Worm (Caenorhabditis elegans) whole organism, L1 larva: Measurements from ENCODE around the gene myrf-1.
A peak's percentile ranks its signal among the peaks of the same experiment; 100 is the strongest.

Source experiments
- C34B4.2 ChIP-seq: sonication (generic microtip); optimal IDR thresholded peaks from 2 replicates; lab custom pipeline; 2017; ENCODE audit warnings: mild to moderate bottlenecking, missing genetic modification characterization, missing compliant biosample characterization
- Y116A8C.19 ChIP-seq: sonication (generic microtip); optimal IDR thresholded peaks from 2 replicates; lab custom pipeline; 2016; ENCODE audit warnings: missing compliant biosample characterization, missing genetic modification characterization, borderline replicate concordance
- aha-1 ChIP-seq: fragments of 150-350 bp; optimal IDR thresholded peaks from 2 replicates; lab custom pipeline; 2014; ENCODE audit warnings: missing biosample characterization, missing genetic modification characterization
- blmp-1 ChIP-seq: fragments of 150-350 bp; optimal IDR thresholded peaks from 2 replicates; lab custom pipeline; 2014; ENCODE audit warnings: missing biosample characterization, missing genetic modification characterization
- ceh-63 ChIP-seq: fragments of 200-800 bp; sonication (Bioruptor generic); optimal IDR thresholded peaks from 2 replicates; lab custom pipeline; 2018; ENCODE audit warnings: mild to moderate bottlenecking, missing genetic modification characterization, missing compliant biosample characterization
- ceh-88 ChIP-seq: fragments of 200-800 bp; sonication (Bioruptor generic); IDR thresholded peaks from 2 replicates; pipeline ENCODE4 v1.3.6; 2022; ENCODE audit warnings: missing genetic modification characterization, missing compliant biosample characterization
- ceh-90 ChIP-seq: sonication (generic microtip); optimal IDR thresholded peaks from 2 replicates; lab custom pipeline; 2016; ENCODE audit warnings: missing genetic modification characterization, missing compliant biosample characterization
- efl-1 ChIP-seq, 4 experiments: fragments of 150-350 bp; optimal IDR thresholded peaks in 3 of 4; peaks in 1 of 4; 1 replicate in 1 of 4; 2 replicates in 3 of 4; lab custom pipeline; 2014; ENCODE audit warnings: missing biosample characterization in 2 of 4, missing genetic modification characterization in 2 of 4, missing genetic modification reagents in 2 of 4
- egl-13 ChIP-seq: sonication (generic microtip); optimal IDR thresholded peaks from 2 replicates; lab custom pipeline; 2016; ENCODE audit warnings: missing genotype, missing genetic modification reagents, missing genetic modification characterization, missing compliant biosample characterization
- egl-27 ChIP-seq, 2 experiments: fragments of 150-350 bp in 1 of 2; sonication (generic microtip); optimal IDR thresholded peaks; 3 replicates each; lab custom pipeline; 2017 to 2018; ENCODE audit warnings: missing biosample characterization in 2 of 2, missing genetic modification characterization in 2 of 2, missing genetic modification reagents in 2 of 2
- elt-2 ChIP-seq: sonication (generic microtip); optimal IDR thresholded peaks from 2 replicates; lab custom pipeline; 2016; ENCODE audit warnings: missing genetic modification characterization, mild to moderate bottlenecking, inconsistent platforms, missing compliant biosample characterization, missing genetic modification reagents
- elt-3 ChIP-seq, 6 experiments: fragments of 150-350 bp in 1 of 6; sonication (generic microtip); optimal IDR thresholded peaks; 2 replicates each; lab custom pipeline; 2017 to 2018; ENCODE audit warnings: missing biosample characterization in 6 of 6, missing genetic modification characterization in 6 of 6, inconsistent platforms in 1 of 6
- ets-5 ChIP-seq: fragments of 200-800 bp; sonication (Bioruptor generic); IDR thresholded peaks from 2 replicates; pipeline ENCODE4 v1.3.6; 2022; ENCODE audit warnings: missing genetic modification characterization, missing compliant biosample characterization
- fkh-4 ChIP-seq: sonication (generic microtip); optimal IDR thresholded peaks from 2 replicates; lab custom pipeline; 2016; ENCODE audit warnings: missing compliant biosample characterization, missing genetic modification characterization, borderline replicate concordance
- fkh-8 ChIP-seq: sonication (generic microtip); optimal IDR thresholded peaks from 2 replicates; lab custom pipeline; 2016; ENCODE audit warnings: mild to moderate bottlenecking, missing genetic modification characterization, missing compliant biosample characterization
- grh-1 ChIP-seq: fragments of 200-800 bp; sonication (Bioruptor generic); IDR thresholded peaks from 2 replicates; pipeline ENCODE4 v1.3.6; 2022; ENCODE audit warnings: missing genetic modification reagents, missing genetic modification characterization, missing compliant biosample characterization
- lin-13 ChIP-seq: fragments of 150-350 bp; optimal IDR thresholded peaks from 2 replicates; lab custom pipeline; 2014; ENCODE audit warnings: missing biosample characterization, missing genetic modification reagents, missing genetic modification characterization
- lin-14 ChIP-seq: fragments of 200-800 bp; sonication (Bioruptor generic); optimal IDR thresholded peaks from 2 replicates; lab custom pipeline; 2018; ENCODE audit warnings: mild to moderate bottlenecking, missing genetic modification characterization, moderate library complexity, missing compliant biosample characterization
- lin-35 ChIP-seq, 2 experiments: fragments of 150-350 bp; optimal IDR thresholded peaks; 2 replicates each; lab custom pipeline; 2014; ENCODE audit warnings: missing biosample characterization in 2 of 2, missing genetic modification characterization in 2 of 2, missing genetic modification reagents in 2 of 2
- lir-3 ChIP-seq: sonication (generic microtip); optimal IDR thresholded peaks from 2 replicates; lab custom pipeline; 2016; ENCODE audit warnings: mild to moderate bottlenecking, missing genetic modification characterization, moderate library complexity, missing compliant biosample characterization; ENCODE audit not compliant: poor library complexity
- lsy-2 ChIP-seq, 2 experiments: fragments of 150-350 bp; optimal IDR thresholded peaks; 2 replicates each; lab custom pipeline; 2014; ENCODE audit warnings: missing biosample characterization in 2 of 2, missing genetic modification characterization in 2 of 2
- mdl-1 ChIP-seq, 2 experiments: fragments of 150-350 bp; optimal IDR thresholded peaks; 2 replicates each; lab custom pipeline; 2014 to 2017; ENCODE audit warnings: missing biosample characterization in 2 of 2, missing genetic modification characterization in 2 of 2, inconsistent platforms in 1 of 2
- mep-1 ChIP-seq: fragments of 150-350 bp; optimal IDR thresholded peaks from 2 replicates; lab custom pipeline; 2014; ENCODE audit warnings: missing biosample characterization, missing genetic modification characterization
- nhr-11 ChIP-seq: fragments of 150-350 bp; optimal IDR thresholded peaks from 2 replicates; lab custom pipeline; 2014; ENCODE audit warnings: missing biosample characterization, missing genetic modification characterization
- nhr-12 ChIP-seq: sonication (generic microtip); optimal IDR thresholded peaks from 2 replicates; lab custom pipeline; 2017; ENCODE audit warnings: missing biosample characterization, missing genetic modification characterization
- nhr-19 ChIP-seq: fragments of 200-800 bp; sonication (Bioruptor generic); conservative IDR thresholded peaks from 2 replicates; pipeline ENCODE4 v1.3.6; 2022; ENCODE audit warnings: missing genetic modification characterization, missing compliant biosample characterization
- nhr-20 ChIP-seq: sonication (generic microtip); optimal IDR thresholded peaks from 2 replicates; lab custom pipeline; 2016; ENCODE audit warnings: mild to moderate bottlenecking, missing genetic modification characterization, missing compliant biosample characterization
- nhr-47 ChIP-seq: sonication (generic microtip); optimal IDR thresholded peaks from 2 replicates; lab custom pipeline; 2016; ENCODE audit warnings: mild to moderate bottlenecking, missing genetic modification characterization, moderate library complexity, missing compliant biosample characterization
- nhr-71 ChIP-seq: sonication (generic microtip); optimal IDR thresholded peaks from 2 replicates; lab custom pipeline; 2016; ENCODE audit warnings: mild to moderate bottlenecking, missing genetic modification characterization, moderate library complexity, missing compliant biosample characterization
- nhr-76 ChIP-seq: sonication (generic microtip); optimal IDR thresholded peaks from 2 replicates; lab custom pipeline; 2017; ENCODE audit warnings: missing biosample characterization, missing genetic modification characterization
- nhr-85 ChIP-seq: sonication (generic microtip); peaks from one replicate; lab custom pipeline; 2016; ENCODE audit warnings: missing genetic modification characterization, inconsistent platforms, missing compliant biosample characterization
- nhr-90 ChIP-seq: sonication (generic microtip); optimal IDR thresholded peaks from 2 replicates; lab custom pipeline; 2016; ENCODE audit warnings: mild to moderate bottlenecking, missing genetic modification characterization, missing compliant biosample characterization; ENCODE audit not compliant: poor library complexity
- pqm-1 ChIP-seq: sonication (generic microtip); optimal IDR thresholded peaks from 3 replicates; lab custom pipeline; 2017; ENCODE audit warnings: missing biosample characterization, missing genetic modification characterization
- rnt-1 ChIP-seq: sonication (generic microtip); optimal IDR thresholded peaks from 2 replicates; lab custom pipeline; 2016; ENCODE audit warnings: mild to moderate bottlenecking, missing genetic modification characterization, moderate library complexity, missing compliant biosample characterization
- snpc-4 ChIP-seq: fragments of 150-350 bp; optimal IDR thresholded peaks from 2 replicates; lab custom pipeline; 2014; ENCODE audit warnings: missing biosample characterization, missing genetic modification characterization
- snu-23 ChIP-seq: sonication (generic microtip); optimal IDR thresholded peaks from 2 replicates; lab custom pipeline; 2016; ENCODE audit warnings: missing genetic modification characterization, missing compliant biosample characterization
- sptf-1 ChIP-seq: fragments of 150-350 bp; optimal IDR thresholded peaks from 2 replicates; lab custom pipeline; 2014; ENCODE audit warnings: missing biosample characterization, missing genetic modification characterization
- tbx-2 ChIP-seq: sonication (generic microtip); optimal IDR thresholded peaks from 2 replicates; lab custom pipeline; 2016; ENCODE audit warnings: missing genetic modification characterization, missing compliant biosample characterization
- unc-30 ChIP-seq: sonication (generic microtip); optimal IDR thresholded peaks from 2 replicates; lab custom pipeline; 2017; ENCODE audit warnings: missing biosample characterization, missing genetic modification characterization
- vab-15 ChIP-seq: sonication (generic microtip); optimal IDR thresholded peaks from 2 replicates; lab custom pipeline; 2017; ENCODE audit warnings: missing genotype, mild to moderate bottlenecking, missing genetic modification characterization, missing compliant biosample characterization
- zag-1 ChIP-seq: fragments of 150-350 bp; optimal IDR thresholded peaks from 2 replicates; lab custom pipeline; 2014; ENCODE audit warnings: missing biosample characterization, missing genetic modification characterization
- ztf-4 ChIP-seq: fragments of 150-350 bp; optimal IDR thresholded peaks from 2 replicates; lab custom pipeline; 2014; ENCODE audit warnings: missing biosample characterization, missing genetic modification characterization

myrf-1 gene

ce11 chrII:10450335-10450734 is 52.0 kb downstream of the myrf-1 start (continued):
- TF ChIP-seq nhr-90: peak; percentile 35
- TF ChIP-seq nhr-47: peak; percentile 10
- no peak for TF ChIP-seq rnt-1
- TF ChIP-seq lir-3: no peak
- TF ChIP-seq unc-30: no peak
- TF ChIP-seq zag-1 (tag; lab: Kevin White, UChicago): no peak
- no peak for TF ChIP-seq nhr-19
- TF ChIP-seq C34B4.2 (tag; lab: Kevin White, UChicago): no peak
- no peak for TF ChIP-seq fkh-4 (tag; lab: Kevin White, UChicago)
- TF ChIP-seq aha-1 (tag; lab: Kevin White, UChicago): no peak
- no peak for TF ChIP-seq ceh-90 (tag; lab: Kevin White, UChicago)
- peak in 1 of 2 experiments; percentile 22 for TF ChIP-seq lin-35 (GFP tag; optimal IDR thresholded peaks at IDR 0.05; lab: Kevin White, UChicago)
- TF ChIP-seq pqm-1: no peak
- peak; percentile 30 for TF ChIP-seq snu-23 (GFP tag; lab: Kevin White, UChicago)
- peak; percentile 11 for TF ChIP-seq tbx-2 (tag; lab: Kevin White, UChicago)
- TF ChIP-seq egl-27 (tag; optimal IDR thresholded peaks at IDR 0.05; lab: Kevin White, UChicago): no peak
- TF ChIP-seq lsy-2 (tag; optimal IDR thresholded peaks at IDR 0.05; lab: Kevin White, UChicago): peak in 1 of 2 experiments; percentile 18
- TF ChIP-seq egl-13 (tag; lab: Kevin White, UChicago): no peak
- TF ChIP-seq ztf-4 (tag; lab: Kevin White, UChicago): no peak
- TF ChIP-seq ceh-88 (GFP tag; lab: Robert Waterston, UW): no peak
- no peak for TF ChIP-seq ets-5 (GFP tag; lab: Robert Waterston, UW)
- no peak for TF ChIP-seq nhr-76 (tag; lab: Kevin White, UChicago)

DNA sequence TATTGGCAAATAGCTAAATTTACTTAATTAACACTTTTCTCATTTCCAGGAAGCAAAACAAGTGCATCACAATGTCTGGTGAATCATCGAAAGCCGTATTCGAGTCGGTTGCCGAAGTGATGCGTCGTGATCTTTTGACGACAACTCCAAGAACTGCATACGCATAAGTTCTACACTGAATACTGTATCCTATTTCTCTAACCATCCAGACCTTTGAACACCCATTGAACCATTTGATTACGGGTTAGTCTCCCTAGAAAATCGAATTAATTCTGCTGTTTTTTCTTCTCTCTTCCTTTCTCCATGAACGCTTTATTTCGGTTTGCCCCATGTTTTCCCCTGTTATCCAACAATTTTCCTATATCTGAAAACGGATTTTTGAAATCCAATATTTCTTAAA is 52.6 kb downstream of the myrf-1 start, which contains the start of gene lin-56:
Gene lin-56 (plus strand): TSS at position 301 of the 400 bp plus-strand sequence.
- no peak for TF ChIP-seq ceh-63 (GFP tag; lab: Kevin White, UChicago)
- TF ChIP-seq aha-1 (tag; lab: Kevin White, UChicago): no peak

DNA sequence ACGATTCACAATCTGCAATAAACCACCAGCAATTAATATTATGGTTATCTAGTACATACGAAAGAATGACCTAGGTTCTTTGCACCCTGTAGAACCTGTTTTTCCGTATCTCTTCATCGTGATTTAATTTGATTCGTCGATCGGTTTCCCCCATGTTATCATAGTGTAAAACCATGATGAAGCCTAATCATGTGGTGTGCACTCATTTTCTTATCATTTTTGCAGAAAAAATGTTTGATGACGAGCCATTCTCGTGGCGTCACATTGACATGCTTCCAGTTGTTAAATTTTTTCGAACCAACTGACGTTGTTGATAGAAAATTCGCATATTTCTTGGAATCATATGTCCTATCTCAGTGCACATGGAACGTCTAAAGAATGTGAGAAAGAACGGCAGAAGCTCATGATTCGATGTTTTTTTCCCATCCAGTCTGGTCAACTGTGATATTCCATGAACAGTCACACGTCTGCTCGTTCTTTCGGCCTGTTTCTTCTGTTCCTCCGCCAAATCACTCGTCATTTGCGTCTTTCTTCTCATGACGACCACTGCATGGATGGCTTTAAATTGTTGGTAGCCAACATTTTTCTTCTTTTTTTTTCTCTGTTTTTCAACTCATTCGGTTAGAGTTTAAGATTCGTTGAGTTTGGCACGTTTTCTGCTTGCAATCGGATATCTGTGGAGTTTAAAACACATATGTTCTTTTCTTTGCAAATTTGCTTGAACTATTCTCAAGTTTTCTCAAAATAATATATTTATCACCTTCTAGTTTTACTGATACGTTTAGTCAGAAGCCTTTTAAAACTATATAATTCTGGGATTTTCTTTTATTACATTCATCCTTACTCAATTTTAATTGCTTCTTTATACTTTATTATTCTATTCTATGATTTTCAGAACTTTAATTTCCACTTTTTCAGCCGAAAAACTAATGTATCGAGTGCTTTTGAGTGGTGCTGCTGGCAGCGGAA is 54.7 kb downstream of the myrf-1 start, which contains the start of gene ZK673.2:
Gene ZK673.2 (plus strand): TSS at position 919 of the 969 bp plus-strand sequence.
- TF ChIP-seq nhr-90: peak; percentile 46
- peak; percentile 3 for TF ChIP-seq rnt-1
- TF ChIP-seq mep-1 (tag; lab: Kevin White, UChicago): peak; percentile 38
- TF ChIP-seq nhr-85: peak; percentile 94
- no peak for TF ChIP-seq efl-1 (optimal IDR thresholded peaks at IDR 0.05; lab: Kevin White, UChicago)
- TF ChIP-seq efl-1 (GFP tag; optimal IDR thresholded peaks at IDR 0.05 in 1 of 2; lab: Kevin White, UChicago): peak; percentile 7 to 93
- peak; percentile 45; the same call in 1 of the 2 replicates for TF ChIP-seq nhr-19
- peak; percentile 67 for TF ChIP-seq nhr-20 (tag; lab: Kevin White, UChicago)
- TF ChIP-seq lin-14 (GFP tag; lab: Kevin White, UChicago): peak; percentile 64
- peak; percentile 21 for TF ChIP-seq lin-13 (GFP tag; lab: Kevin White, UChicago)
- TF ChIP-seq nhr-12 (tag; lab: Kevin White, UChicago): no peak
- no peak for TF ChIP-seq Y116A8C.19 (tag; lab: Kevin White, UChicago)
- peak; percentile 74 for TF ChIP-seq elt-2 (tag; lab: Kevin White, UChicago)
- TF ChIP-seq sptf-1 (tag; lab: Kevin White, UChicago): no peak
- TF ChIP-seq lsy-2 (tag; optimal IDR thresholded peaks at IDR 0.05; lab: Kevin White, UChicago): peak in 1 of 2 experiments; percentile 53
- TF ChIP-seq snpc-4: no peak
- TF ChIP-seq lin-35 (GFP tag; optimal IDR thresholded peaks at IDR 0.05; lab: Kevin White, UChicago): peak in 1 of 2 experiments; percentile 51
- no peak for TF ChIP-seq egl-27 (tag; optimal IDR thresholded peaks at IDR 0.05; lab: Kevin White, UChicago)
- TF ChIP-seq nhr-71 (tag; lab: Kevin White, UChicago): peak; percentile 75
- TF ChIP-seq fkh-8 (tag; lab: Kevin White, UChicago): peak; percentile 29
- TF ChIP-seq elt-3 (tag; optimal IDR thresholded peaks at IDR 0.05; lab: Kevin White, UChicago): peak in 4 of 6 experiments; percentile 22 to 92 (median 51)
- peak; percentile 80 for TF ChIP-seq blmp-1
- peak; percentile 55 for TF ChIP-seq snu-23 (GFP tag; lab: Kevin White, UChicago)
- peak; percentile 1 for TF ChIP-seq vab-15
- no peak for TF ChIP-seq nhr-47
- TF ChIP-seq grh-1 (GFP tag; lab: Robert Waterston, UW): peak; percentile 72
- TF ChIP-seq nhr-11 (tag; lab: Kevin White, UChicago): peak; percentile 32
- peak in 1 of 2 experiments; percentile 64 for TF ChIP-seq mdl-1 (tag; optimal IDR thresholded peaks at IDR 0.05; lab: Kevin White, UChicago)
- peak; percentile 3 for TF ChIP-seq C34B4.2 (tag; lab: Kevin White, UChicago)
